Fruit fly (Drosophila melanogaster) whole organism, wandering third instar larva: Measurements from ENCODE around the gene Atx-1.

ENCODE experiments used
- CG32264 ChIP-seq: fragments of 200-800 bp; sonication (Bioruptor generic); optimal IDR thresholded peaks from 2 replicates; lab custom pipeline; 2016; ENCODE audit warnings: missing biosample characterization, missing genetic modification characterization
- CG9705 ChIP-seq: fragments of 200-800 bp; sonication (Bioruptor generic); optimal IDR thresholded peaks from 2 replicates; lab custom pipeline; 2018; ENCODE audit warnings: missing biosample characterization, mild to moderate bottlenecking, missing genetic modification characterization
- CrebA ChIP-seq: fragments of 200-800 bp; sonication (Bioruptor generic); optimal IDR thresholded peaks from 2 replicates; lab custom pipeline; 2016; ENCODE audit warnings: missing biosample characterization, mild to moderate bottlenecking, missing genetic modification characterization, borderline replicate concordance
- Dif ChIP-seq: fragments of 200-275, 200-300 bp; sonication (Bioruptor generic); optimal IDR thresholded peaks from 2 replicates; lab custom pipeline; 2018; ENCODE audit warnings: missing biosample characterization, missing genetic modification characterization; ENCODE audit not compliant: partially characterized antibody
- HLH106 ChIP-seq: fragments of 200-800 bp; optimal IDR thresholded peaks from 3 replicates; lab custom pipeline; 2019; ENCODE audit warnings: missing biosample characterization, mild to moderate bottlenecking, missing genetic modification characterization, moderate library complexity
- Hnf4 ChIP-seq: fragments of 200-800 bp; sonication (Bioruptor generic); optimal IDR thresholded peaks from 2 replicates; lab custom pipeline; 2016; ENCODE audit warnings: missing biosample characterization, mild to moderate bottlenecking, missing genetic modification characterization
- Hr78 ChIP-seq: fragments of >200 bp; optimal IDR thresholded peaks from 2 replicates; lab custom pipeline; 2017; ENCODE audit warnings: missing biosample characterization, missing genetic modification characterization
- Hr83 ChIP-seq: fragments of 200-300 bp; sonication (Bioruptor generic); optimal IDR thresholded peaks from 2 replicates; lab custom pipeline; 2016; ENCODE audit warnings: missing biosample characterization, mild to moderate bottlenecking, missing genetic modification characterization, moderate library complexity; ENCODE audit not compliant: poor library complexity, severe bottlenecking
- Jra ChIP-seq: sonication (Bioruptor generic); optimal IDR thresholded peaks from 2 replicates; lab custom pipeline; 2016; ENCODE audit warnings: missing biosample characterization, missing genetic modification characterization
- Mio ChIP-seq: sonication (Bioruptor generic); optimal IDR thresholded peaks from 2 replicates; lab custom pipeline; 2016; ENCODE audit warnings: missing biosample characterization, missing genetic modification characterization
- Myc ChIP-seq: fragments of >200 bp; optimal IDR thresholded peaks from 2 replicates; lab custom pipeline; 2017
- N ChIP-seq: fragments of >200 bp; optimal IDR thresholded peaks from 2 replicates; lab custom pipeline; 2018; ENCODE audit warnings: missing biosample characterization, missing external identifiers, missing genetic modification characterization
- OdsH ChIP-seq: fragments of 200-800 bp; sonication (Bioruptor generic); optimal IDR thresholded peaks from 2 replicates; lab custom pipeline; 2016; ENCODE audit warnings: missing biosample characterization, mild to moderate bottlenecking, missing genetic modification characterization
- Rel ChIP-seq, 2 experiments: fragments of 200-800 bp; sonication (Bioruptor generic) in 1 of 2; optimal IDR thresholded peaks; 2 replicates in 1 of 2; 3 replicates in 1 of 2; lab custom pipeline; 2016 to 2019; ENCODE audit warnings: mild to moderate bottlenecking in 2 of 2, missing biosample characterization in 2 of 2, missing genetic modification characterization in 2 of 2, moderate library complexity in 1 of 2
- Sp1 ChIP-seq: fragments of 200-800 bp; sonication (Bioruptor generic); optimal IDR thresholded peaks from 3 replicates; lab custom pipeline; 2019; ENCODE audit warnings: missing biosample characterization, mild to moderate bottlenecking, missing genetic modification characterization, moderate library complexity
- Vsx2 ChIP-seq: fragments of 200-300, 225-300 bp; sonication (Bioruptor generic); optimal IDR thresholded peaks from 2 replicates; lab custom pipeline; 2018; ENCODE audit warnings: missing biosample characterization, missing genetic modification characterization; ENCODE audit not compliant: partially characterized antibody
- br ChIP-seq: fragments of 200-800 bp; sonication (Bioruptor generic); optimal IDR thresholded peaks from 2 replicates; lab custom pipeline; 2016; ENCODE audit warnings: missing biosample characterization, missing genetic modification characterization
- brk ChIP-seq: fragments of 200-800 bp; sonication (Bioruptor generic); optimal IDR thresholded peaks from 2 replicates; lab custom pipeline; 2016; ENCODE audit warnings: missing biosample characterization, mild to moderate bottlenecking, missing genetic modification characterization
- dmrt93B ChIP-seq: fragments of 200-800 bp; sonication (Bioruptor generic); optimal IDR thresholded peaks from 2 replicates; lab custom pipeline; 2018; ENCODE audit warnings: missing biosample characterization, mild to moderate bottlenecking, missing genetic modification characterization
- dsf ChIP-seq: sonication (Bioruptor generic); optimal IDR thresholded peaks from 2 replicates; lab custom pipeline; 2016; ENCODE audit warnings: missing biosample characterization, missing genetic modification characterization, borderline replicate concordance
- ey ChIP-seq: fragments of 200-800 bp; sonication (Bioruptor generic); optimal IDR thresholded peaks from 2 replicates; lab custom pipeline; 2016; ENCODE audit warnings: missing biosample characterization, missing genetic modification characterization
- foxo ChIP-seq, 2 experiments: fragments of 200-800 bp; sonication (Bioruptor generic); optimal IDR thresholded peaks; 2 replicates in 1 of 2; 3 replicates in 1 of 2; lab custom pipeline; 2016 to 2017; ENCODE audit warnings: missing biosample characterization in 2 of 2, missing genetic modification characterization in 2 of 2
- fru ChIP-seq: fragments of 200-800 bp; sonication (Bioruptor generic); optimal IDR thresholded peaks from 3 replicates; lab custom pipeline; 2016; ENCODE audit warnings: missing biosample characterization, mild to moderate bottlenecking, missing genetic modification characterization
- h ChIP-seq: fragments of 200-800 bp; sonication (Bioruptor generic); optimal IDR thresholded peaks from 3 replicates; lab custom pipeline; 2016; ENCODE audit warnings: missing biosample characterization, mild to moderate bottlenecking, missing genetic modification characterization
- jim ChIP-seq: fragments of 175-275, 200-325 bp; sonication (Bioruptor generic); optimal IDR thresholded peaks from 2 replicates; lab custom pipeline; 2016; ENCODE audit warnings: missing biosample characterization, mild to moderate bottlenecking, missing genetic modification characterization
- lola ChIP-seq: fragments of >200 bp; optimal IDR thresholded peaks from 2 replicates; lab custom pipeline; 2017; ENCODE audit warnings: missing biosample characterization, missing genetic modification characterization
- pan ChIP-seq: fragments of >200 bp; optimal IDR thresholded peaks from 2 replicates; lab custom pipeline; 2017
- psq ChIP-seq: fragments of 200-800 bp; sonication (Bioruptor generic); optimal IDR thresholded peaks from 3 replicates; lab custom pipeline; 2017; ENCODE audit warnings: missing biosample characterization, mild to moderate bottlenecking, missing genetic modification characterization, moderate library complexity
- rgr ChIP-seq: fragments of 200-800 bp; sonication (Bioruptor generic); optimal IDR thresholded peaks from 3 replicates; lab custom pipeline; 2016; ENCODE audit warnings: missing biosample characterization, mild to moderate bottlenecking, missing genetic modification characterization
- sage ChIP-seq: fragments of 200-800 bp; sonication (Bioruptor generic); optimal IDR thresholded peaks from 2 replicates; lab custom pipeline; 2016; ENCODE audit warnings: missing biosample characterization, mild to moderate bottlenecking, missing genetic modification characterization
- sv ChIP-seq: fragments of 200-800 bp; sonication (Bioruptor generic); optimal IDR thresholded peaks from 3 replicates; lab custom pipeline; 2016; ENCODE audit warnings: missing biosample characterization, missing genetic modification characterization
- tai ChIP-seq: sonication (Bioruptor generic); optimal IDR thresholded peaks from 2 replicates; lab custom pipeline; 2016; ENCODE audit warnings: missing biosample characterization, missing genetic modification characterization
- usp ChIP-seq: fragments of >200 bp; optimal IDR thresholded peaks from 2 replicates; lab custom pipeline; 2017; ENCODE audit warnings: missing biosample characterization, missing genetic modification characterization
- woc ChIP-seq: sonication (Bioruptor generic); optimal IDR thresholded peaks from 2 replicates; lab custom pipeline; 2016; ENCODE audit warnings: missing biosample characterization, mild to moderate bottlenecking, missing genetic modification characterization

Gene Atx-1

DNA sequence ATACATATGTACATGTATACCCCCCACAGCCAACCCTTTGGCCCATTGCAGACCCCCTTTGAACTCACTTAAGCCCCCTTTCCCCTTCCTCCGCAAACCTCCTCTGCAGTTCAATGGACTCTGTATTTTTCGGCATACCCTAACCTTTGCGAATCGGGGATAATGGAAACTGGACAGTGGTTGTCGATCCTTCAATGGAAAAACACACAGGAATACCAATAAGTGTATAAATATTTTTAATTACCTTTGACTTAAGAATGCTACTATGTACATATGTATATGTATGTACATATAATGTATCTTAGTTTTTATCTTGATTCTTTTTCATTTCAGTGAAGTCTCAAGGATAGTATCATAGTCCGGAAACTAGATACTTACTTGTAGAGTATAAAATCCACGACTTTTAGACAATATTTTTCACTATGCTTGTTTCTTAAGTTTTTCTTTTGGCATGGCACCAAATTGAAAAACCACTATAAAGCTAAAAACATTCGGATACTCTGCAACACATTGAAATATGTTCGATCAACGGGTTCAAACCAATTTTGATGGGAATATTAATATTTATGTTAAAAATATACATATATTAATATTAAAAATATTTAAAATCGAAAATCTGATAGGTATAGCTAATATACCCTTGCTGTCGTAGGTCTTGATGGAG lies 33.5 kb downstream of the Atx-1 start:
- TF ChIP-seq tai = no peak
- TF ChIP-seq HLH106 (tag; lab: Kevin White, UChicago) = peak; percentile 71
- TF ChIP-seq Jra (GFP tag; lab: Kevin White, UChicago) = no peak
- peak; percentile 11 for TF ChIP-seq woc (GFP tag; lab: Kevin White, UChicago)
- peak; percentile 31 for TF ChIP-seq dmrt93B
- no peak for TF ChIP-seq sv (GFP tag; lab: Kevin White, UChicago)
- no peak for TF ChIP-seq Dif
- TF ChIP-seq CG32264 = peak; percentile 15
- TF ChIP-seq Mio = no peak
- peak; percentile 25 for TF ChIP-seq psq (GFP tag; lab: Kevin White, UChicago)
- peak; percentile 48 for TF ChIP-seq fru (GFP tag; lab: Kevin White, UChicago)
- TF ChIP-seq CrebA = no peak
- TF ChIP-seq ey (GFP tag; lab: Kevin White, UChicago) = peak; percentile 54
- TF ChIP-seq Rel (GFP tag; optimal IDR thresholded peaks at IDR 0.05; lab: Kevin White, UChicago) = no peak
- TF ChIP-seq Rel (tag; optimal IDR thresholded peaks at IDR 0.05; lab: Kevin White, UChicago) = peak; percentile 6
- no peak for TF ChIP-seq lola (GFP tag; lab: Kevin White, UChicago)
- no peak for TF ChIP-seq brk
- TF ChIP-seq Hnf4 (GFP tag; lab: Kevin White, UChicago) = peak; percentile 30
- no peak for TF ChIP-seq Hr83
- TF ChIP-seq N (GFP tag; lab: Kevin White, UChicago) = no peak
- TF ChIP-seq Vsx2 (GFP tag; lab: Kevin White, UChicago) = no peak
- peak; percentile 38 for TF ChIP-seq rgr (GFP tag; lab: Kevin White, UChicago)
- TF ChIP-seq Myc = no peak
- peak; percentile 29 for TF ChIP-seq br
- TF ChIP-seq Hr78 = no peak
- peak; percentile 62 for TF ChIP-seq Sp1 (GFP tag; lab: Kevin White, UChicago)
- no peak for TF ChIP-seq jim (GFP tag; lab: Kevin White, UChicago)
- no peak for TF ChIP-seq usp
- peak; percentile 52 for TF ChIP-seq h (GFP tag; lab: Kevin White, UChicago)
- TF ChIP-seq sage (GFP tag; lab: Kevin White, UChicago) = no peak
- TF ChIP-seq CG9705 = peak; percentile 40
- TF ChIP-seq foxo (GFP tag; optimal IDR thresholded peaks at IDR 0.05; lab: Kevin White, UChicago) = peak in 1 of 2 experiments; percentile 61
- no peak for TF ChIP-seq pan
- TF ChIP-seq OdsH = peak; percentile 25

DNA sequence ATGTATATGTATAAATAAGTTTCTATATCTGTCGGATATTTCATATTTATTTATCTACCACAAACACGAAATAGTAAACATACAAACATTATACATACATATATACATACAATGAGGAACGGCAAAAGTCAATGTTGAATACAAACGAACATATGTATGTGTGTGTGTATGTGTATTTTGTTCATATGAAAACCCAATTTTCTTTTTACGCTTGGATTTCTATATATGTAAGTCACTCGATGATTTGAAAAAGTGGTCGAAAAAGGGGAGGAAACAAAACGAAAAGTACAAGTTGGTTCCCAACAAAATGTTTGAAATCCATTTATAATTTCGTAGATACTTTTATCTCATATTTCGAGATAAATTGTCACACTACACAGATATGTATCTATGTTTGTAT lies 34.3 kb downstream of the Atx-1 start:
- TF ChIP-seq CG9705 = no peak
- no peak for TF ChIP-seq pan
- TF ChIP-seq OdsH = no peak
- TF ChIP-seq Rel (GFP tag; optimal IDR thresholded peaks at IDR 0.05; lab: Kevin White, UChicago) = no peak
- TF ChIP-seq Rel (tag; optimal IDR thresholded peaks at IDR 0.05; lab: Kevin White, UChicago) = no peak
- no peak for TF ChIP-seq sage (GFP tag; lab: Kevin White, UChicago)
- no peak for TF ChIP-seq N (GFP tag; lab: Kevin White, UChicago)
- no peak for TF ChIP-seq tai
- TF ChIP-seq ey (GFP tag; lab: Kevin White, UChicago) = no peak
- no peak for TF ChIP-seq usp
- no peak for TF ChIP-seq CrebA
- no peak for TF ChIP-seq Hr78
- no peak for TF ChIP-seq Hr83
- no peak for TF ChIP-seq lola (GFP tag; lab: Kevin White, UChicago)
- no peak for TF ChIP-seq h (GFP tag; lab: Kevin White, UChicago)
- no peak for TF ChIP-seq Dif
- no peak for TF ChIP-seq Mio
- no peak for TF ChIP-seq brk
- TF ChIP-seq HLH106 (tag; lab: Kevin White, UChicago) = no peak
- no peak for TF ChIP-seq dsf (GFP tag; lab: Kevin White, UChicago)

DNA sequence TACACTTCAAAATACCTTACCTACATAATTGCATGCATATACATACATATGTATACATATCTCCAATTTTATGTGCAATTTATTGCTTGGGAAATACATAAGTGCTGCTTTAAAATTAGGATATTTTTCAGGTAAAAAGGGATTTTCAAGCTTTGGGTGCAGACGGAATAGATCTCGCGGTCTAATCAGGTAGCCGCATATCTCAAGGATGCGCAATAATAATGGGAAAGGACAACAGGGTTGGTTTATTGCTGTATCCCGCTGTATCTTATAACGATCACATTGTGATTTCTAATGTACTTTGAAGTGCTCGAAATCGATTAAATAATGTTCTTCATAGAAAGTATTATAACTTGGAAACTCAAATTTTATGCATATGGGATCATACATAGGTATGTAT lies 34.7 kb downstream of the Atx-1 start:
- no peak for TF ChIP-seq Hnf4 (GFP tag; lab: Kevin White, UChicago)
- TF ChIP-seq sage (GFP tag; lab: Kevin White, UChicago) = no peak
- no peak for TF ChIP-seq usp
- no peak for TF ChIP-seq CG32264
- no peak for TF ChIP-seq jim (GFP tag; lab: Kevin White, UChicago)
- TF ChIP-seq lola (GFP tag; lab: Kevin White, UChicago) = no peak
- no peak for TF ChIP-seq Jra (GFP tag; lab: Kevin White, UChicago)
- TF ChIP-seq sv (GFP tag; lab: Kevin White, UChicago) = no peak
- no peak for TF ChIP-seq Vsx2 (GFP tag; lab: Kevin White, UChicago)
- no peak for TF ChIP-seq CrebA
- TF ChIP-seq br = no peak
- no peak for TF ChIP-seq Dif
